Worm (Caenorhabditis elegans): ENCODE results near the gene F02A9.1.

DNA sequence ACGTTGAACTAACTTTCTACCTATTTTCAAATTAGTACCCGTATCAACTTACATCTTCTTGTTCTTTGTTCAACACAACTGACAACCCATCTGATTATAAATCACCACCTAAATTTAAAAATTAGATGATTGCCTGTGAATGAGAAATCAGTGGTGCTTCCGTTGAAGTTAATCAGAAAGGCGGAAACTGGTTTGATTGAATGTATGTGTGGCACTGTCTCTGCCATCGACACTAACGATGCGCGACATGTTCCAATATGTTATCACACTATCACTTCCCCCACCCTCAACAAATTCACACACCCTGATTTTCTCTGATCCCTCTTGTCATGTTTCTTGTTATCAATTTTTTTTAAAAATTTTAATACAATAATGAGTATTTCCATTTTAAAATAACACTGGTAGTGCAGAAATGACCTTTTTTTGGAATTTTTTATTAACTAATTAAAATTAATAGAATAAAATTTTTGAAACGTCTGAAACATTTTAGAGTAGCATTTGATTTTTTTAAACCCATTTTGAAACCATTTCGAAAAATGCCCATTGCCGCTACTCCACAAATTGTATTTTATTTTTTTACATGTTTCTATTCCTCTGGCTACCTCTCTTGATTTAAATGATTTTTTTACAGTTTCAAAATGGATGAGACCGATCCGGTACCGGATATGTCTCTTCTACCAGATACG, 41.5 kb upstream of the F02A9.1 start, which contains the start of gene ced-11:
- TF ChIP-seq lin-35 (GFP tag; optimal IDR thresholded peaks at IDR 0.05): no peak
- TF ChIP-seq nfyb-1 (GFP tag; IDR thresholded peaks at IDR 0.05): no peak
- no peak for TF ChIP-seq mcd-1 (GFP tag; IDR thresholded peaks at IDR 0.05)
- no peak for TF ChIP-seq ets-4 (GFP tag; optimal IDR thresholded peaks at IDR 0.05)
- TF ChIP-seq pha-4 (tag; optimal IDR thresholded peaks at IDR 0.05): no peak
